Worm (Caenorhabditis elegans): ENCODE measurements around the gene trap-3.

DNA sequence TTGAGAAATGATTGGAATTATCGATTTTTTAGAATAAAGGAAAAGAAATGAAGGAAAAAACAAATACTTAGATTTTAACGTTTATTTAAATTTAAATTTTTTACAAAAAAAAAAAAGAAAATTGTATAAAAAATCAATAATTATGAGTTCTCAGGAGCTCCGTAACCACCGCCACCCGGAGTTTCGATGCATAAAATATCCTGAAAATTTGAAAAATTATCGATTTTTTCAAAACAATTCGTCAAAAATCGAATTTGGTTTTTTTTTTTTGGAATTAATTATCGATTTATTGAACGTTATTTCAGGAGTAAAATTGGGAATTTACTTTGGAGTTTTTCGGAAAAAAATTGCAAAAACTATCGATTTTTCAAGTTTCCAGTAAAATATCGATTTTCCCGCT, 10.2 kb downstream of the trap-3 start, which contains the start of gene Y38F2AR.10:
- TF ChIP-seq nhr-11 (tag; optimal IDR thresholded peaks at IDR 0.05), result no peak
- no peak for TF ChIP-seq fkh-10 (GFP tag; optimal IDR thresholded peaks at IDR 0.05)
- no peak for TF ChIP-seq pqm-1 (tag; optimal IDR thresholded peaks at IDR 0.05)
- no peak for TF ChIP-seq nhr-232 (tag; optimal IDR thresholded peaks at IDR 0.05)
- TF ChIP-seq nfya-1 (tag; optimal IDR thresholded peaks at IDR 0.05), result no peak
- TF ChIP-seq unc-3 (GFP tag; conservative IDR thresholded peaks at IDR 0.05), result no peak
- TF ChIP-seq unc-3 (tag; optimal IDR thresholded peaks at IDR 0.05), result no peak
- no peak for TF ChIP-seq pha-4 (tag; optimal IDR thresholded peaks at IDR 0.05)
- TF ChIP-seq eyg-1 (tag; optimal IDR thresholded peaks at IDR 0.05), result no peak
- TF ChIP-seq ceh-24 (tag; optimal IDR thresholded peaks at IDR 0.05), result no peak
- no peak for TF ChIP-seq C08G9.2 (tag; optimal IDR thresholded peaks at IDR 0.05)
- no peak for TF ChIP-seq K02D7.2 (tag; optimal IDR thresholded peaks at IDR 0.05)
- no peak for TF ChIP-seq rnt-1 (tag; optimal IDR thresholded peaks at IDR 0.05)

Data from whole organism, late embryonic.